Worm (Caenorhabditis elegans) whole organism, L2 larva: ENCODE measurements around the gene flp-6.

ENCODE experiments used
- C34F6.9 ChIP-seq: fragments of 150-350 bp; optimal IDR thresholded peaks from 2 replicates; lab custom pipeline; 2014; ENCODE audit warnings: missing biosample characterization, missing genetic modification characterization
- ama-1 ChIP-seq: fragments of 150-350 bp; optimal IDR thresholded peaks from 2 replicates; lab custom pipeline; 2018; ENCODE audit warnings: inconsistent platforms
- ceh-16 ChIP-seq: fragments of 150-350 bp; optimal IDR thresholded peaks from 2 replicates; lab custom pipeline; 2014; ENCODE audit warnings: missing biosample characterization, missing genetic modification characterization
- fos-1 ChIP-seq: fragments of 150-350 bp; optimal IDR thresholded peaks from 2 replicates; lab custom pipeline; 2014; ENCODE audit warnings: missing biosample characterization, missing genetic modification characterization
- lin-13 ChIP-seq: fragments of 150-350 bp; optimal IDR thresholded peaks from 2 replicates; lab custom pipeline; 2014; ENCODE audit warnings: missing biosample characterization, missing genetic modification reagents, missing genetic modification characterization
- nhr-129 ChIP-seq: fragments of 150-350 bp; optimal IDR thresholded peaks from 2 replicates; lab custom pipeline; 2014; ENCODE audit warnings: missing biosample characterization, missing genetic modification characterization
- nhr-23 ChIP-seq: fragments of 150-350 bp; optimal IDR thresholded peaks from 2 replicates; lab custom pipeline; 2014; ENCODE audit warnings: missing biosample characterization, missing genetic modification reagents, missing genetic modification characterization
- sem-4 ChIP-seq: fragments of 150-350 bp; optimal IDR thresholded peaks from 2 replicates; lab custom pipeline; 2014; ENCODE audit warnings: missing biosample characterization, missing genetic modification reagents, missing genetic modification characterization
- skn-1 ChIP-seq: sonication (generic microtip); optimal IDR thresholded peaks from 2 replicates; lab custom pipeline; 2017; ENCODE audit warnings: missing biosample characterization, missing genetic modification characterization
- snpc-4 ChIP-seq: fragments of 150-350 bp; optimal IDR thresholded peaks from 2 replicates; lab custom pipeline; 2014; ENCODE audit warnings: missing biosample characterization, missing genetic modification characterization
- unc-62 ChIP-seq: fragments of 150-350 bp; optimal IDR thresholded peaks from 2 replicates; lab custom pipeline; 2014; ENCODE audit warnings: missing biosample characterization, missing genetic modification reagents, missing genetic modification characterization
- ztf-11 ChIP-seq: sonication (generic microtip); optimal IDR thresholded peaks from 2 replicates; lab custom pipeline; 2017; ENCODE audit warnings: missing biosample characterization, missing genetic modification characterization

DNA sequence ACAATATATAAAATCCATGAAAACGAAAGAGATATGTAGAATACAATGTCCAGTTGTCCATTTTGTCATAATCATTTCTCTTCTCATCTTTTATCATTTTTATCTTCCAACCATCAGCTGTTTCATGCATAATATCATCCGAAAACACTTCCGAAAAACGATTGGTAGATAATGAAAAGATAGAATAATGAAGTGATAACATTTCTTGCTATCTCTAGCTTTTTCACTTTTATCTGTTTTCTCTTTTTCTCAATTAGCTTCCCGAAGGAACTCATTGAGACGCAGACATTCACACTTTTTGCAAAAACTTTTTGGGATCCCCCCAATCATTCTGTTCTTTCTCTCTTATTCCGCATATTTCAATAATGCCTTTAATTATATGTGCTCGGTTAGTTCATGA is 17.8 kb upstream of the flp-6 start:
- no peak for TF ChIP-seq C34F6.9 (tag; lab: Kevin White, UChicago)
- TF ChIP-seq nhr-23 (tag; lab: Kevin White, UChicago) = no peak
- no peak for TF ChIP-seq ztf-11 (tag; lab: Kevin White, UChicago)
- TF ChIP-seq ama-1 (lab: Kevin White, UChicago) = no peak
- TF ChIP-seq fos-1 (tag; lab: Kevin White, UChicago) = peak; percentile 55
- TF ChIP-seq nhr-129 (tag; lab: Kevin White, UChicago) = no peak
- no peak for TF ChIP-seq skn-1 (tag; lab: Kevin White, UChicago)
- no peak for TF ChIP-seq lin-13
- TF ChIP-seq ceh-16 (tag; lab: Kevin White, UChicago) = no peak
- no peak for TF ChIP-seq unc-62 (GFP tag; lab: Kevin White, UChicago)
- no peak for TF ChIP-seq sem-4 (tag; lab: Kevin White, UChicago)
- no peak for TF ChIP-seq snpc-4 (tag; lab: Kevin White, UChicago)
